Fruit fly (Drosophila melanogaster): ENCODE results near the gene CG15864.
A peak's percentile ranks its signal among the peaks of the same experiment; 100 is the strongest.

CG15864 gene

dm6 chr3R:8239472-8240301 lies 8.6 kb upstream of the CG15864 start (continued):
- TF ChIP-seq CG30403 (GFP tag; optimal IDR thresholded peaks at IDR 0.05) (peak; percentile 95), CG11695 (GFP tag; IDR thresholded peaks at IDR 0.05) (peak; percentile 72), Kr (GFP tag; optimal IDR thresholded peaks at IDR 0.05) (no peak), Scr (GFP tag; IDR thresholded peaks at IDR 0.05; ENCODE audit: partially characterized antibody) (no peak), tx (GFP tag; optimal IDR thresholded peaks at IDR 0.05) (peak; percentile 71), tup (GFP tag; optimal IDR thresholded peaks at IDR 0.05) (peak; percentile 50), CG8944 (GFP tag; optimal IDR thresholded peaks at IDR 0.05) (peak; percentile 56), CG8388 (GFP tag; optimal IDR thresholded peaks at IDR 0.05) (peak; percentile 87), CG10209 (GFP tag; optimal IDR thresholded peaks at IDR 0.05) (peak; percentile 92), CHES-1-like (GFP tag; optimal IDR thresholded peaks at IDR 0.05) (peak; percentile 34), Myb (GFP tag; optimal IDR thresholded peaks at IDR 0.05) (peak; percentile 47), twi (tag; optimal IDR thresholded peaks at IDR 0.05) (peak; percentile 82), Bdp1 (GFP tag; optimal IDR thresholded peaks at IDR 0.05) (peak; percentile 59), H15 (GFP tag; IDR thresholded peaks at IDR 0.05) (peak; percentile 76), CG33557 (GFP tag; optimal IDR thresholded peaks at IDR 0.05) (peak; percentile 90), Doc3 (GFP tag; IDR thresholded peaks at IDR 0.05; ENCODE audit: partially characterized antibody) (no peak), NfI (GFP tag; optimal IDR thresholded peaks at IDR 0.05) (peak; percentile 88), CG6272 (GFP tag; IDR thresholded peaks at IDR 0.05) (no peak; the same call in 1 of the 2 replicates), CG11247 (GFP tag; IDR thresholded peaks at IDR 0.05) (peak; percentile 50), Tbp (GFP tag; optimal IDR thresholded peaks at IDR 0.05) (no peak), CG3065 (GFP tag; optimal IDR thresholded peaks at IDR 0.05) (no peak), Hr39 (optimal IDR thresholded peaks at IDR 0.05) (no peak), jumu (GFP tag; optimal IDR thresholded peaks at IDR 0.05) (peak; percentile 30), CG14050 (GFP tag; IDR thresholded peaks at IDR 0.05) (peak; percentile 49; the same call in 2 of the 3 replicates), tap (tag; optimal IDR thresholded peaks at IDR 0.05) (peak; percentile 87), Abd-B (GFP tag; optimal IDR thresholded peaks at IDR 0.05) (peak; percentile 85), bcd (GFP tag; optimal IDR thresholded peaks at IDR 0.05) (peak; percentile 91), CG31365 (tag; optimal IDR thresholded peaks at IDR 0.05) (no peak), CG12744 (GFP tag; optimal IDR thresholded peaks at IDR 0.05) (peak; percentile 82), CG17612 (GFP tag; IDR thresholded peaks at IDR 0.05) (no peak), az2 (GFP tag; optimal IDR thresholded peaks at IDR 0.05) (peak; percentile 91), Dll (GFP tag; IDR thresholded peaks at IDR 0.05; ENCODE audit: partially characterized antibody) (no peak), Doc2 (GFP tag; IDR thresholded peaks at IDR 0.05) (no peak), ranshi (GFP tag; IDR thresholded peaks at IDR 0.05) (peak; percentile 42; the same call in 1 of the 2 replicates), CG10431 (GFP tag; optimal IDR thresholded peaks at IDR 0.05) (peak; percentile 83), CG3838 (GFP tag; optimal IDR thresholded peaks at IDR 0.05) (peak; percentile 75), lbe (GFP tag; optimal IDR thresholded peaks at IDR 0.05) (peak; percentile 56), Hr3 (GFP tag; optimal IDR thresholded peaks at IDR 0.05) (peak; percentile 85), nerfin-2 (GFP tag; IDR thresholded peaks at IDR 0.05; ENCODE audit: partially characterized antibody) (no peak), CG11456 (GFP tag; IDR thresholded peaks at IDR 0.05) (peak; percentile 70), psq (GFP tag; optimal IDR thresholded peaks at IDR 0.05) (peak; percentile 61), pros (GFP tag; optimal IDR thresholded peaks at IDR 0.05) (peak; percentile 66), fd96Cb (tag; optimal IDR thresholded peaks at IDR 0.05) (peak; percentile 84), CG9817 (tag; optimal IDR thresholded peaks at IDR 0.05) (peak; percentile 87), prd (optimal IDR thresholded peaks at IDR 0.05) (no peak), prd (GFP tag; IDR thresholded peaks at IDR 0.05) (peak; percentile 73), phol (tag; optimal IDR thresholded peaks at IDR 0.05) (peak; percentile 62), HLH3B (GFP tag; IDR thresholded peaks at IDR 0.05) (peak; percentile 37), Atf-2 (GFP tag; optimal IDR thresholded peaks at IDR 0.05) (peak; percentile 72), CG11085 (GFP tag; IDR thresholded peaks at IDR 0.05) (peak; percentile 30)
